Worm (Caenorhabditis elegans): ENCODE measurements around the gene flp-34.

The flp-34 gene

DNA sequence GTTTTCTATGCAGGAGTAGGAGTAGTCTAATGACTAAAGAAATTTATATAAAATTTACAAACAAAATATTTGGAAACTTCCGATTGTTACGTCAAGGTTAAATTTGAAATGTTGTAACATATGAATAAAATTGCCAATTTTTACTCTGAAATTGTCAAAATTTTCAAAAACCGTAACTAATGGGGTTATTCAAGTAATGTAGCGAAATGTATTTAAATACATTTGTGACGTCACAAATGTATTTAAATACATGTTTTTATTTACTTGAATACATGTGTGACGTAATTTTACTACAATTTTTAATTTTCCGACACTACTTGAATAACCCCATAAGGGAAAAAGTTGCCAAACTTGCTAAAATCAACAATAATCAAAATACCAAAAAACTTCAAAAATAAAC lies 20.2 kb upstream of the flp-34 start:
- TF ChIP-seq ztf-11 (tag; optimal IDR thresholded peaks at IDR 0.05) (no peak), unc-39 (tag; optimal IDR thresholded peaks at IDR 0.05) (no peak), ceh-16 (tag; optimal IDR thresholded peaks at IDR 0.05) (no peak), R02D3.7 (tag; optimal IDR thresholded peaks at IDR 0.05) (no peak), ama-1 (optimal IDR thresholded peaks at IDR 0.05) (no peak), mdl-1 (tag; optimal IDR thresholded peaks at IDR 0.05) (no peak), lsy-12 (tag; optimal IDR thresholded peaks at IDR 0.05) (no peak), sea-2 (GFP tag; optimal IDR thresholded peaks at IDR 0.05) (no peak), nhr-43 (tag; optimal IDR thresholded peaks at IDR 0.05; ENCODE audit: poor library complexity, severe bottlenecking) (no peak), elt-1 (tag; optimal IDR thresholded peaks at IDR 0.05) (no peak), nhr-67 (tag; optimal IDR thresholded peaks at IDR 0.05) (no peak), ceh-9 (tag; optimal IDR thresholded peaks at IDR 0.05) (no peak), egl-5 (tag; optimal IDR thresholded peaks at IDR 0.05) (no peak), eor-1 (tag; optimal IDR thresholded peaks at IDR 0.05) (no peak), nhr-28 (tag; optimal IDR thresholded peaks at IDR 0.05) (no peak), skn-1 (tag; optimal IDR thresholded peaks at IDR 0.05) (no peak)

DNA sequence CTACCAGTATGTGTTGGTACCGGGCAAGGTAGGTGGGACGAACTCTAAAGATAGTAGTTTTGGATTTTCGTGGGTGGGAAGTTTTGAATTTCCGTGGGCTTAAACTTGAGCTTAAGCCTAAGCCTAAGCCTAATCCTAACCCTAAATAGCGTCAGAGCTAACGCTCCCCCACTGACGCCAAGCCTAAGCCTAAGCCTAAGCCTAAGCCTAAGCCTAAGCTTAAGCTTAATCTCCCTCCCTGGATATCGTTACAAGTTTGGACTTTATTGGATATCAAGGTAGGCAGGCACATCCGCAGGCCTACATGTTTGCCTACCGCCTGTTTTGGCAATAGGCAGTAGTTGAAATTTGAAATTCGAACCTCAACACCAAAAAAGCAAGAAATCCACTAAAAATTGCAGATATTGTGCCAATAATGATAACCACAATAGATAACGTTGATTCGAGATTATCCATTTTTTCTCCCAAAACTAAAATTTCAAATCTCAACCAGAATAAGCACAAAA lies 19.4 kb upstream of the flp-34 start, which contains the start of gene K10C9.4:
Gene K10C9.4, minus strand, starts transcription at position 456 of the 506 bp plus-strand sequence.
- TF ChIP-seq eor-1 (tag; optimal IDR thresholded peaks at IDR 0.05), result no peak
- no peak for TF ChIP-seq jun-1 (tag; optimal IDR thresholded peaks at IDR 0.05)
- no peak for TF ChIP-seq skn-1 (tag; optimal IDR thresholded peaks at IDR 0.05)
- TF ChIP-seq elt-3 (tag; optimal IDR thresholded peaks at IDR 0.05), result no peak
- TF ChIP-seq fkh-10 (GFP tag; optimal IDR thresholded peaks at IDR 0.05), result no peak
- no peak for TF ChIP-seq ztf-4 (tag; optimal IDR thresholded peaks at IDR 0.05)
- no peak for TF ChIP-seq zag-1 (tag; optimal IDR thresholded peaks at IDR 0.05)
- TF ChIP-seq pqm-1 (tag; optimal IDR thresholded peaks at IDR 0.05), result no peak

DNA sequence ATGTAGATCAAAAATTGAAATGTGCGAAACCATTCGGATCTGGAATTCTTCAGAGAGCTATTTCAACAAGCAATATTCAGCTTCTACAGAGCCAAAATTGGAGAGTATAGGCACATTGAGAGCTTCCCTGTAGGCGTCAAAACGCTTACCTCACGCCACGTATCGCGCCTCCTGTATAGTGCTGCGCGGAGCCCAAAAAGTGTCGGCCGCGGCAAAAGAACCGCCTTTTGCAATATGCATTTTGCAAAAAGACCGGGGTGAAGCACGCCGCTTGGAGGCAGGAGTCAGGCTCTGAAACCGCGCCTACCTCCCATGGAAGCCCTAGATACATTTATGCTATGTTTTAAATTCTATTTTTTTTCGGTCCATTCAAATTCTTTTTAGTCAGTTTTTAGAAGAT lies 18.4 kb upstream of the flp-34 start:
- TF ChIP-seq R02D3.7 (tag; optimal IDR thresholded peaks at IDR 0.05), result no peak
- no peak for TF ChIP-seq daf-12 (tag; optimal IDR thresholded peaks at IDR 0.05)
- TF ChIP-seq ceh-82 (tag; optimal IDR thresholded peaks at IDR 0.05), result no peak
- no peak for TF ChIP-seq ZK546.5 (tag; optimal IDR thresholded peaks at IDR 0.05)
- TF ChIP-seq unc-39 (tag; optimal IDR thresholded peaks at IDR 0.05), result no peak
- TF ChIP-seq aly-2 (tag; optimal IDR thresholded peaks at IDR 0.05), result no peak
- TF ChIP-seq nhr-11 (tag; optimal IDR thresholded peaks at IDR 0.05), result no peak
- no peak for TF ChIP-seq egl-5 (tag; optimal IDR thresholded peaks at IDR 0.05)
- TF ChIP-seq nhr-77 (tag; optimal IDR thresholded peaks at IDR 0.05), result no peak
- no peak for TF ChIP-seq unc-62 (GFP tag; optimal IDR thresholded peaks at IDR 0.05)
- no peak for TF ChIP-seq nhr-43 (tag; optimal IDR thresholded peaks at IDR 0.05; ENCODE audit: poor library complexity, severe bottlenecking)
- no peak for TF ChIP-seq snpc-4 (tag; optimal IDR thresholded peaks at IDR 0.05)
- no peak for TF ChIP-seq tbx-2 (tag; optimal IDR thresholded peaks at IDR 0.05)
- TF ChIP-seq hmg-11 (tag; optimal IDR thresholded peaks at IDR 0.05), result no peak
- TF ChIP-seq lin-39 (tag; optimal IDR thresholded peaks at IDR 0.05), result no peak

DNA sequence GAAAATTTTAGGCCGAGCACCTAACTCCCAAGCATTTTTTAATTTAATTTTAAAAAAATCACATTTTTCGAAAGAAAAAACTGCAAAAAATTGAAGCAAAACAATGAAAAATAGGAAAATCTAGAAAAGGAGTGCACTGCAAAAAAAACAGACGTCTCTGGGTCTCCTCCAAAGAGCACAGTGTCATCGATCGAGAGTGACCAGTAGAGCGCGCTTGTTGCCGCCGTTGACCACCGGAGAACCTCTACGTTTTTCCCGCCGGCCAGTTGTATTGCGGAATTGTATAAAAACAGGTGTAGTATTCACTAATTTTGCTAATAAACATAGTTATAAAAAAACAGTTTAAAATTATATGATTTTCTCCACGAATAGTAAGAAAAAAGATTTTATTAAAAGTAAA lies 16.1 kb upstream of the flp-34 start:
- TF ChIP-seq mdl-1 (tag; optimal IDR thresholded peaks at IDR 0.05) (no peak), nhr-23 (tag; optimal IDR thresholded peaks at IDR 0.05) (no peak), nhr-11 (tag; optimal IDR thresholded peaks at IDR 0.05) (no peak), lsy-12 (tag; optimal IDR thresholded peaks at IDR 0.05) (no peak), egl-5 (tag; optimal IDR thresholded peaks at IDR 0.05) (no peak), pqm-1 (tag; optimal IDR thresholded peaks at IDR 0.05) (no peak), egl-27 (tag; optimal IDR thresholded peaks at IDR 0.05) (no peak), nfya-1 (tag; optimal IDR thresholded peaks at IDR 0.05; ENCODE audit: insufficient read depth) (peak; percentile 49), unc-62 (GFP tag; optimal IDR thresholded peaks at IDR 0.05) (no peak), hmg-11 (tag; optimal IDR thresholded peaks at IDR 0.05) (peak; percentile 66), skn-1 (tag; optimal IDR thresholded peaks at IDR 0.05) (no peak), nhr-25 (tag; optimal IDR thresholded peaks at IDR 0.05) (no peak), elt-2 (tag; optimal IDR thresholded peaks at IDR 0.05) (no peak), zag-1 (tag; optimal IDR thresholded peaks at IDR 0.05) (no peak), tbx-2 (tag; optimal IDR thresholded peaks at IDR 0.05) (no peak), ztf-4 (tag; optimal IDR thresholded peaks at IDR 0.05) (no peak), ceh-9 (tag; optimal IDR thresholded peaks at IDR 0.05) (no peak), mml-1 (tag; optimal IDR thresholded peaks at IDR 0.05) (no peak), eor-1 (tag; optimal IDR thresholded peaks at IDR 0.05) (no peak), fkh-2 (tag; optimal IDR thresholded peaks at IDR 0.05) (no peak), fos-1 (tag; optimal IDR thresholded peaks at IDR 0.05) (no peak), R02D3.7 (tag; optimal IDR thresholded peaks at IDR 0.05) (no peak), ZK546.5 (tag; optimal IDR thresholded peaks at IDR 0.05) (no peak), nhr-67 (tag; optimal IDR thresholded peaks at IDR 0.05) (no peak), snpc-4 (tag; optimal IDR thresholded peaks at IDR 0.05) (peak; percentile 0), nhr-76 (tag; optimal IDR thresholded peaks at IDR 0.05) (no peak), ztf-11 (tag; optimal IDR thresholded peaks at IDR 0.05) (no peak), pha-4 (tag; optimal IDR thresholded peaks at IDR 0.05) (no peak), sea-2 (GFP tag; optimal IDR thresholded peaks at IDR 0.05) (no peak), aly-2 (tag; optimal IDR thresholded peaks at IDR 0.05) (no peak), elt-1 (tag; optimal IDR thresholded peaks at IDR 0.05) (no peak), ceh-16 (tag; optimal IDR thresholded peaks at IDR 0.05) (no peak), nhr-12 (tag; optimal IDR thresholded peaks at IDR 0.05) (no peak), lin-15B (tag; optimal IDR thresholded peaks at IDR 0.05) (peak; percentile 45), nhr-28 (tag; optimal IDR thresholded peaks at IDR 0.05) (no peak)

Measured in whole organism, L3 larva.